Worm (Caenorhabditis elegans): ENCODE measurements around the gene lam-1.
"Not testable (repeated sequence)": the region's sequence is repeated elsewhere in the genome, so short reads cannot be mapped to it uniquely, and the experiment has no call there.

The lam-1 gene

DNA sequence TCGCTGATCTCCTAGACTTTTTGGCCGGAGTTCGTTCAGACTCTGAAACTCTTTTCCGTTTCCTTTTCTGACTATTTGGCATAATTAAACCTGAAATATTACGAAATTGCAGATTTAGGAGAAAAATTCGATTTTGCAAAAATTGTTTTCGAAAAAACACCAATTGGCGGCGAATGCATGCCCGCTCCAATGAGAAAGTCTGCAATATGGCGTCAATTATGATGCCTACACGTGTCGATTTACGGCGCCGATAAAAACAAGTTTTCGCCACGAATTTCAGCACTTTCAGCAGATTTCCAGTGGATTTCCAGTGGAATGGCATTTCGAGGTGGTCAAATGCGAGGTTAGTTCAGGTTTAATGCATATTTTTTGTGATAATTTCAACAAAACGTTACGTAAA lies 36.3 kb downstream of the lam-1 start, which contains the start of the genes Y59E9AL.36 and nbet-1 (continued):
- TF ChIP-seq ceh-24 (tag; optimal IDR thresholded peaks at IDR 0.05) = no peak
- no peak for TF ChIP-seq pax-1 (tag; optimal IDR thresholded peaks at IDR 0.05)
- TF ChIP-seq hlh-30 (tag; optimal IDR thresholded peaks at IDR 0.05; ENCODE audit: insufficient read depth) = no peak
- TF ChIP-seq rnt-1 (tag; optimal IDR thresholded peaks at IDR 0.05) = no peak
- TF ChIP-seq ceh-14 (tag; optimal IDR thresholded peaks at IDR 0.05) = peak; percentile 6
- no peak for TF ChIP-seq npax-4 (tag; optimal IDR thresholded peaks at IDR 0.05)
- TF ChIP-seq pha-2 (tag; optimal IDR thresholded peaks at IDR 0.05) = no peak
- no peak for TF ChIP-seq ceh-9 (tag; optimal IDR thresholded peaks at IDR 0.05)
- TF ChIP-seq ref-2 (tag; optimal IDR thresholded peaks at IDR 0.05) = no peak
- no peak for TF ChIP-seq pqm-1 (tag; optimal IDR thresholded peaks at IDR 0.05)
- TF ChIP-seq F13H6.1 (tag; optimal IDR thresholded peaks at IDR 0.05) = no peak
- TF ChIP-seq unc-55 (GFP tag; optimal IDR thresholded peaks at IDR 0.05) = peak; percentile 55
- TF ChIP-seq ceh-45 (GFP tag; IDR thresholded peaks at IDR 0.05) = no peak
- no peak for TF ChIP-seq unc-86 (tag; optimal IDR thresholded peaks at IDR 0.05)
- TF ChIP-seq ttx-3 (tag; optimal IDR thresholded peaks at IDR 0.05) = no peak
- no peak for TF ChIP-seq K09A11.1 (tag; optimal IDR thresholded peaks at IDR 0.05; ENCODE audit: insufficient read depth)
- TF ChIP-seq unc-42 (tag; optimal IDR thresholded peaks at IDR 0.05) = peak; percentile 73

DNA sequence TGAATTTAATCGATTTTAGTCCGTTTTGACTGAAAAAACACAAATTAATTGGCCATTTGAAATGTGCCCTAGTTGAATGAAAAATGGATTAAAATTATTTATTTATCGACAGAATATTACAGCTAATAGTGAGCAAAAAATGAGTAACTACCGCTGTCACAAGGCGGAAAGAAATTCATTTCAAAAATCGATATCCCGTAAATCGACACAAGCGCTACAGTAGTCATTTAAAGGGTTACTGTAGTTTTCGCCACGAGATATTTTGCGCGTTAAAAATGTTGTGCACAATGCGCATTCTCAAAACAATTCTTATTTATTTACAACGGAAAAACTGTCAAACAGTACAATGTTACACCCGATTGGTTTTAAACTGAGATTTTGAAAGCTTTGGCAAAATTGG lies 37.5 kb downstream of the lam-1 start:
- TF ChIP-seq ceh-2 (tag; optimal IDR thresholded peaks at IDR 0.05) (no peak), pha-4 (tag; optimal IDR thresholded peaks at IDR 0.05) (no peak), hlh-15 (tag; optimal IDR thresholded peaks at IDR 0.05) (no peak), pag-3 (tag; optimal IDR thresholded peaks at IDR 0.05; ENCODE audit: borderline replicate concordance) (no peak), pros-1 (tag; optimal IDR thresholded peaks at IDR 0.05) (no peak)

DNA sequence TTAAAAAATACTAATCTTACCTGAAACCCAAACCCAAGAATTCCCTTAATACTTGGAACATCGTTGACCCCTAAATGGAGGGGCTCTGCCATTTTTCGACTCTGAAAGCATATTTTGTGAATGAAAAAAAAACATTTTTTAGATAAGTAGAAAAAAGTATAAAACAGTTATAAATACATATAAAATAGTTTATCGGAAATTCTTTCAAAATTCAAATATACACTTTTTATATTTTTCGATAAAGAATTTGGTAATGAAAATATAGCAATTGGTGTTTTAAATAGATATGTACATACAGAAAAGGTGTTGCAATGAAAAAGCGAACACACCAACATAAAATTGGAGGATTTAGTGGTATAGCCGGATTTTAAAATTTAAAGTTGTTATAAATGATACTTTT lies 42.0 kb downstream of the lam-1 start, which contains the start of gene Y59E9AL.4:
TSS of gene Y59E9AL.4 (minus strand) at position 101 of the 400 bp plus-strand sequence.
- no peak for TF ChIP-seq nfya-1 (tag; optimal IDR thresholded peaks at IDR 0.05)
- no peak for TF ChIP-seq mec-3 (tag; optimal IDR thresholded peaks at IDR 0.05; ENCODE audit: borderline replicate concordance)
- no peak for TF ChIP-seq ceh-18 (tag; optimal IDR thresholded peaks at IDR 0.05)
- no peak for TF ChIP-seq pha-2 (tag; optimal IDR thresholded peaks at IDR 0.05)

DNA sequence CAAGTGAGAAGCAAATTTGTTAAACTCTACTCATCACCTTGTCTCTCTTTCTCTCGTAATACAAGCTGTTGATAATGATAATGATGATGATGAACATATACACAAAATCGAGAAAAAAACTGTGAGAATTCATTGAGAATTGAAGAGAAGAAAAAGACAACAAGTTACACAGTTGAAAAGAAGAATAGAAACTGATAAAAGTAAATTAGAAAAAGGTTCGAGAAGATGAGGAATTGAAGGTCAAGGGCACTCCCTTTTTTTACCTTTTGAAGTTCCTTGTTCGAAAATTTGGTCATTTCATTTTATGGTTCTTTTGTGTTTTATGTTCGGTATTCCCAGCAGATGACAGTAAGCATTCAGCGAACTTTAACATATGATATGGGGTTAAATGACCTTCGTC lies 43.2 kb downstream of the lam-1 start:
- no peak for TF ChIP-seq fkh-10 (GFP tag; optimal IDR thresholded peaks at IDR 0.05)
- TF ChIP-seq unc-55 (GFP tag; optimal IDR thresholded peaks at IDR 0.05) = no peak
- TF ChIP-seq gmeb-2 (tag; optimal IDR thresholded peaks at IDR 0.05) = no peak

DNA sequence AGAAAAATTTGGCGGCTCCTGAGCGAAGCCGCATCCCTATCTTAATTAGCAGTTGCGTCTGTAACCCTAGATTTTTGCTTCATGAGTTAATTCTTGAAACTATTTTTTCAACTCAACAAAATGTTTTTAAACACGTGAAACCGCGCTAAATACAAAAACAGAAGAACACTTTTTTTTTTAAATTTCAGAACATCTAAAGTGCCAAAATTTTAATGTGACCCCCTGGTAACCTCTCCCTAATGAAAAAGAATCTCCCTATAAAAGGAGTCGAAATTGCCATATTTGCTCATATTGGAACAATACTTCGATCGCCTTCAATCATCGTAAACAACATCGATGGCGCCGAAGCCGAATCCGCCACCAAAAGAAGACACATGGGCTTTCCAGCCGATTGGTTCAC lies 45.4 kb downstream of the lam-1 start, which contains the start of gene nsph-4.2:
TSS of gene nsph-4.2 (plus strand) at position 301 of the 400 bp plus-strand sequence.
- not testable (repeated sequence) for TF ChIP-seq K09A11.1 (tag; optimal IDR thresholded peaks at IDR 0.05; ENCODE audit: insufficient read depth); ahr-1 (tag; optimal IDR thresholded peaks at IDR 0.05); pag-3 (tag; optimal IDR thresholded peaks at IDR 0.05; ENCODE audit: borderline replicate concordance)

DNA sequence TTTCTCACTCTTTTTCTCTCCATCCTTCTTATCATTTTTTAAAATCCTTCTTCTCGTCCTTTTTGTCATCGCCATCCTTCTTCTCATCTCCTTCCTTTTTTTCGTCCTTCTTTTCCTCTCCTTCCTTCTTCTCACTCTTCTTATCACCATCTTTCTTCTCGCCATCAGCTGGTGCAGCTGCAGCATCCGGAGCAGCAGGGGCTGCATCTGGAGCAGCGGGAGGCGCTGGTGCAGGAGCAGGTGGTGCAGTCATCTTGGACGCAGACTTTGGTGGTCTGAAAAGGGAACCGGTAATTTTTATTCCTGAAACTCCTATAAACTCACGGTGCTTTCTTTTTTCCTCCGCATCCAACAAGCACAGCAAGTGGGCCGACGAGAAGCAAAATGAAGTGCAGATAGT lies 48.6 kb downstream of the lam-1 start:
- no peak for TF ChIP-seq madf-2 (tag; optimal IDR thresholded peaks at IDR 0.05)
- no peak for TF ChIP-seq lim-6 (tag; optimal IDR thresholded peaks at IDR 0.05)
- TF ChIP-seq ceh-18 (tag; optimal IDR thresholded peaks at IDR 0.05) = no peak
- TF ChIP-seq elt-4 (tag; optimal IDR thresholded peaks at IDR 0.05) = peak; percentile 15
- TF ChIP-seq ceh-6 (GFP tag; optimal IDR thresholded peaks at IDR 0.05) = no peak
- no peak for TF ChIP-seq T23F11.4 (GFP tag; optimal IDR thresholded peaks at IDR 0.05)
- TF ChIP-seq ceh-22 (tag; optimal IDR thresholded peaks at IDR 0.05) = no peak
- no peak for TF ChIP-seq hlh-15 (tag; optimal IDR thresholded peaks at IDR 0.05)

Data from whole organism, late embryonic.